Fruit fly (Drosophila melanogaster) Kc167 (cell line): ENCODE measurements around the gene CG10550.

Experiments used
- Myc ChIP-seq: fragments of >200 bp; optimal IDR thresholded peaks from 2 replicates; lab custom pipeline; 2017; ENCODE audit warnings: missing external identifiers
- ttk ChIP-seq: sonication (Bioruptor generic); optimal IDR thresholded peaks from 2 replicates; lab custom pipeline; 2017; ENCODE audit warnings: missing external identifiers

- no peak for TF ChIP-seq Myc
- no peak for TF ChIP-seq ttk (lab: Kevin White, UChicago)
Observed at dm6 chr3R:25300575-25300974, 7.6 kb downstream of the CG10550 start, which contains the start of gene CG13659.
